4 worm cellular contexts compared by ENCODE assay signal in genomic region chrV:11673746-11674365, ce11.
TF ChIP-seq lines count a peak whose summit lies in the region.

No protein-coding gene starts in this region.

TF ChIP-seq in whole organism, L2 larva, 48 proteins besides CTCF, POLR2A, EP300 and RAD21:
- TF ChIP-seq sma-9 (GFP tag; optimal IDR thresholded peaks at IDR 0.05; lab: Kevin White, UChicago): peak; percentile 57
- TF ChIP-seq sma-9 (tag; optimal IDR thresholded peaks at IDR 0.05; lab: Kevin White, UChicago): no peak
- no peak for TF ChIP-seq nhr-237 (tag; optimal IDR thresholded peaks at IDR 0.05; lab: Kevin White, UChicago)
- peak in 1 of 2 experiments; percentile 15 for TF ChIP-seq lsy-2 (tag; optimal IDR thresholded peaks at IDR 0.05; lab: Kevin White, UChicago)
- no peak for TF ChIP-seq skn-1 (tag; optimal IDR thresholded peaks at IDR 0.05; lab: Kevin White, UChicago)
- peak; percentile 20 for TF ChIP-seq ceh-16 (tag; optimal IDR thresholded peaks at IDR 0.05; lab: Kevin White, UChicago)
- no peak for TF ChIP-seq sma-3 (GFP tag; optimal IDR thresholded peaks at IDR 0.05; lab: Kevin White, UChicago)
- peak; percentile 19 for TF ChIP-seq nhr-25 (tag; optimal IDR thresholded peaks at IDR 0.05; lab: Kevin White, UChicago)
- TF ChIP-seq nhr-6 (tag; optimal IDR thresholded peaks at IDR 0.05; lab: Kevin White, UChicago): no peak
- no peak for TF ChIP-seq nhr-21 (tag; optimal IDR thresholded peaks at IDR 0.05; lab: Kevin White, UChicago)
- peak; percentile 6 for TF ChIP-seq sem-4 (tag; optimal IDR thresholded peaks at IDR 0.05; lab: Kevin White, UChicago)
- TF ChIP-seq blmp-1 (tag; optimal IDR thresholded peaks at IDR 0.05; lab: Kevin White, UChicago; ENCODE audit: insufficient read depth): peak; percentile 42
- peak; percentile 19 for TF ChIP-seq fos-1 (tag; optimal IDR thresholded peaks at IDR 0.05; lab: Kevin White, UChicago)
- TF ChIP-seq nhr-129 (tag; optimal IDR thresholded peaks at IDR 0.05; lab: Kevin White, UChicago): peak; percentile 30

TF ChIP-seq in whole organism, L4 larva, 104 proteins besides CTCF, POLR2A, EP300 and RAD21:
- TF ChIP-seq nhr-28 (tag; optimal IDR thresholded peaks at IDR 0.05; lab: Kevin White, UChicago) (peak; percentile 32), daf-8 (GFP tag; IDR thresholded peaks at IDR 0.05; lab: Robert Waterston, UW) (no peak), aha-1 (tag; lab: Kevin White, UChicago) (peak; percentile 77), jun-1 (tag; optimal IDR thresholded peaks at IDR 0.05; lab: Kevin White, UChicago) (no peak), hlh-11 (tag; optimal IDR thresholded peaks at IDR 0.05; lab: Kevin White, UChicago) (peak; percentile 31), snpc-1.2 (GFP tag; IDR thresholded peaks at IDR 0.05; lab: Robert Waterston, UW) (no peak), nhr-6 (tag; optimal IDR thresholded peaks at IDR 0.05; lab: Kevin White, UChicago) (peak; percentile 35), mdl-1 (tag; optimal IDR thresholded peaks at IDR 0.05; lab: Kevin White, UChicago) (no peak), lin-13 (GFP tag; optimal IDR thresholded peaks at IDR 0.05; lab: Kevin White, UChicago) (no peak), egl-43 (GFP tag; IDR thresholded peaks at IDR 0.05; lab: Robert Waterston, UW) (no peak), zfp-3 (GFP tag; conservative IDR thresholded peaks at IDR 0.05; lab: Robert Waterston, UW) (no peak)

TF ChIP-seq in whole organism, late embryonic, 69 proteins besides CTCF, POLR2A, EP300 and RAD21 (continues in another document):
- peak; percentile 9; the same call in 1 of the 2 replicates for TF ChIP-seq sox-2 (GFP tag; IDR thresholded peaks at IDR 0.05; lab: Robert Waterston, UW)
- no peak for TF ChIP-seq elt-4 (tag; optimal IDR thresholded peaks at IDR 0.05; lab: Kevin White, UChicago)
- TF ChIP-seq madf-2 (tag; optimal IDR thresholded peaks at IDR 0.05; lab: Kevin White, UChicago): no peak
- no peak for TF ChIP-seq zip-5 (tag; optimal IDR thresholded peaks at IDR 0.05; lab: Kevin White, UChicago)
- no peak for TF ChIP-seq C38D4.7 (GFP tag; optimal IDR thresholded peaks at IDR 0.05; lab: Kevin White, UChicago)
- no peak for TF ChIP-seq ceh-14 (tag; optimal IDR thresholded peaks at IDR 0.05; lab: Kevin White, UChicago)
- no peak for TF ChIP-seq hlh-6 (tag; optimal IDR thresholded peaks at IDR 0.05; lab: Kevin White, UChicago)
- TF ChIP-seq ceh-34 (tag; optimal IDR thresholded peaks at IDR 0.05; lab: Kevin White, UChicago): no peak
- TF ChIP-seq hlh-13 (GFP tag; optimal IDR thresholded peaks at IDR 0.05; lab: Kevin White, UChicago): no peak
- TF ChIP-seq ceh-30 (tag; optimal IDR thresholded peaks at IDR 0.05; lab: Kevin White, UChicago): no peak
- peak; percentile 57 for TF ChIP-seq ref-2 (tag; optimal IDR thresholded peaks at IDR 0.05; lab: Kevin White, UChicago)
- TF ChIP-seq T23F11.4 (GFP tag; optimal IDR thresholded peaks at IDR 0.05; lab: Kevin White, UChicago): no peak
- TF ChIP-seq fkh-10 (GFP tag; optimal IDR thresholded peaks at IDR 0.05; lab: Kevin White, UChicago): no peak
- no peak for TF ChIP-seq unc-3 (GFP tag; conservative IDR thresholded peaks at IDR 0.05; lab: Robert Waterston, UW)
- no peak for TF ChIP-seq unc-3 (tag; optimal IDR thresholded peaks at IDR 0.05; lab: Kevin White, UChicago)
- no peak for TF ChIP-seq odd-2 (tag; optimal IDR thresholded peaks at IDR 0.05; lab: Kevin White, UChicago)
- TF ChIP-seq ceh-22 (tag; optimal IDR thresholded peaks at IDR 0.05; lab: Kevin White, UChicago): no peak
- TF ChIP-seq syd-9 (tag; optimal IDR thresholded peaks at IDR 0.05; lab: Kevin White, UChicago): no peak
- TF ChIP-seq eyg-1 (tag; optimal IDR thresholded peaks at IDR 0.05; lab: Kevin White, UChicago): no peak
- TF ChIP-seq ets-4 (tag; optimal IDR thresholded peaks at IDR 0.05; lab: Kevin White, UChicago): no peak
- TF ChIP-seq F13H6.1 (tag; optimal IDR thresholded peaks at IDR 0.05; lab: Kevin White, UChicago): no peak
- TF ChIP-seq ceh-2 (tag; optimal IDR thresholded peaks at IDR 0.05; lab: Kevin White, UChicago): no peak
- TF ChIP-seq ceh-48 (tag; optimal IDR thresholded peaks at IDR 0.05; lab: Kevin White, UChicago): no peak
- peak; percentile 65 for TF ChIP-seq hlh-30 (tag; optimal IDR thresholded peaks at IDR 0.05; lab: Kevin White, UChicago; ENCODE audit: insufficient read depth)
- TF ChIP-seq ceh-31 (tag; optimal IDR thresholded peaks at IDR 0.05; lab: Kevin White, UChicago): peak; percentile 3
- peak; percentile 13 for TF ChIP-seq rnt-1 (tag; optimal IDR thresholded peaks at IDR 0.05; lab: Kevin White, UChicago)
- TF ChIP-seq unc-55 (GFP tag; optimal IDR thresholded peaks at IDR 0.05; lab: Kevin White, UChicago): no peak
- TF ChIP-seq ztf-16 (tag; optimal IDR thresholded peaks at IDR 0.05; lab: Kevin White, UChicago): no peak
- no peak for TF ChIP-seq pha-4 (tag; optimal IDR thresholded peaks at IDR 0.05; lab: Kevin White, UChicago)
- no peak for TF ChIP-seq elt-2 (tag; optimal IDR thresholded peaks at IDR 0.05; lab: Kevin White, UChicago)
- no peak for TF ChIP-seq ttx-3 (tag; optimal IDR thresholded peaks at IDR 0.05; lab: Kevin White, UChicago)
- TF ChIP-seq mec-3 (tag; optimal IDR thresholded peaks at IDR 0.05; lab: Kevin White, UChicago; ENCODE audit: borderline replicate concordance): no peak
- peak; percentile 57 for TF ChIP-seq pha-2 (tag; optimal IDR thresholded peaks at IDR 0.05; lab: Kevin White, UChicago)
- no peak for TF ChIP-seq lin-11 (tag; optimal IDR thresholded peaks at IDR 0.05; lab: Kevin White, UChicago)
- no peak for TF ChIP-seq ceh-19 (GFP tag; optimal IDR thresholded peaks at IDR 0.05; lab: Kevin White, UChicago)
- TF ChIP-seq dmd-4 (tag; optimal IDR thresholded peaks at IDR 0.05; lab: Kevin White, UChicago; ENCODE audit: borderline replicate concordance): no peak
- no peak for TF ChIP-seq ceh-18 (tag; optimal IDR thresholded peaks at IDR 0.05; lab: Kevin White, UChicago)

TF ChIP-seq in whole organism, mixed stage, embryonic, 35 proteins besides CTCF, POLR2A, EP300 and RAD21:
- TF ChIP-seq bed-3 (GFP tag; optimal IDR thresholded peaks at IDR 0.05; lab: Kevin White, UChicago) (no peak), ces-1 (GFP tag; optimal IDR thresholded peaks at IDR 0.05; lab: Kevin White, UChicago) (peak; percentile 13), nhr-2 (tag; optimal IDR thresholded peaks at IDR 0.05; lab: Kevin White, UChicago) (peak; percentile 98), tbx-8 (GFP tag; optimal IDR thresholded peaks at IDR 0.05; lab: Kevin White, UChicago) (no peak), lin-13 (tag; optimal IDR thresholded peaks at IDR 0.05; lab: Kevin White, UChicago) (no peak), blmp-1 (tag; optimal IDR thresholded peaks at IDR 0.05; lab: Kevin White, UChicago) (peak; percentile 88), cnd-1 (tag; optimal IDR thresholded peaks at IDR 0.05; lab: Kevin White, UChicago) (peak; percentile 12), elt-1 (tag; optimal IDR thresholded peaks at IDR 0.05; lab: Kevin White, UChicago; ENCODE audit: borderline replicate concordance, insufficient read depth) (peak; percentile 89), mls-2 (tag; optimal IDR thresholded peaks at IDR 0.05; lab: Kevin White, UChicago) (no peak), hlh-1 (tag; optimal IDR thresholded peaks at IDR 0.05; lab: Kevin White, UChicago) (no peak), ham-2 (GFP tag; optimal IDR thresholded peaks at IDR 0.05; lab: Kevin White, UChicago) (peak; percentile 79), nhr-12 (tag; optimal IDR thresholded peaks at IDR 0.05; lab: Kevin White, UChicago) (no peak), drap-1 (GFP tag; optimal IDR thresholded peaks at IDR 0.05; lab: Kevin White, UChicago) (no peak), ceh-43 (GFP tag; optimal IDR thresholded peaks at IDR 0.05; lab: Kevin White, UChicago) (peak; percentile 6), unc-62 (GFP tag; optimal IDR thresholded peaks at IDR 0.05; lab: Kevin White, UChicago) (peak; percentile 69), mep-1 (tag; optimal IDR thresholded peaks at IDR 0.05; lab: Kevin White, UChicago) (no peak), pha-4 (tag; optimal IDR thresholded peaks at IDR 0.05; lab: Kevin White, UChicago) (peak; percentile 20), nhr-28 (tag; optimal IDR thresholded peaks at IDR 0.05; lab: Kevin White, UChicago) (no peak)
